Worm (Caenorhabditis elegans): ENCODE data around the gene F28A12.3.

Gene F28A12.3

DNA sequence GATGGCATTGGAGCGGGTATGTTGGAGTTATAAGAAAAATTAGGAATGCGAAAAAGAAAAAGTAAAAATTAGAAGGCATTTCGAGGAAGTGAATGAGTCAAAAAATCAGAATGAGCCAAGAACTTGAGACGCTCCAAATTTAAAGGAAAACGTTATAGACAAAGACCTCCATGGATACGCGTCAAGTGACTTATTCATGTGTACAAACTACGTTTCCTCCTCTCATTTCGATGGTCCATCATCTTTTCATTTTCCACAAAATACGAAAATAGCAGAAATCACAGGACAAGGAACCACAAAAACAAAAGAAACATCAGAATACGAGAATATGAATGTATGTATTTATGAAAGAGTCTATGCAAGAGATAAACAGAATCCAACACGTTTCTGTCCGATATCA is at the start of gene F28A12.3:
Gene F28A12.3, minus strand, starts transcription at position 101 of the 400 bp plus-strand sequence.
- TF ChIP-seq cog-1 (tag; optimal IDR thresholded peaks at IDR 0.05) = no peak
- no peak for TF ChIP-seq ref-1 (GFP tag; conservative IDR thresholded peaks at IDR 0.05)
- no peak for TF ChIP-seq med-1 (GFP tag; optimal IDR thresholded peaks at IDR 0.05; ENCODE audit: insufficient read depth)
- TF ChIP-seq tab-1 (GFP tag; IDR thresholded peaks at IDR 0.05) = no peak
- TF ChIP-seq klf-2 (GFP tag; conservative IDR thresholded peaks at IDR 0.05) = no peak
- TF ChIP-seq ztf-29 (GFP tag; IDR thresholded peaks at IDR 0.05) = no peak
- TF ChIP-seq flt-1 (GFP tag; IDR thresholded peaks at IDR 0.05) = no peak
- no peak for TF ChIP-seq ztf-23 (GFP tag; IDR thresholded peaks at IDR 0.05)
- no peak for TF ChIP-seq T22C8.4 (GFP tag; IDR thresholded peaks at IDR 0.05)

DNA sequence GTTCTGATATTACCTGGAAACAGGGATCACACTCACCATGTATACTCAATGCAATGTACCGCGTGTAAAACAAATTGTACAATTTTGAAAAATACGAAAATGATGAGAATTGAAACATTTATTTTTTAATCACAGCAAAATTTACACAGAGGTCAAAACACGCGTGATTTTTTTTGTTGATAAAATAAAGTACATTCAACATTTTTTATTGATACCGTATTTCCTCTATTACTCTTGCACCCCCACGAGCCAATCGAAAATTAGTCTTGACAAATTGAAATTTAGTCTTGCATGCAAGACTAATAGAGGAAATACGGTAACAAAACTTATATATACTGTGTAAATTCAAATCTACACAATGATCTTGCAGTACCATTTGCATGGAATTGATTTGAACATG is 46.5 kb upstream of the F28A12.3 start, which contains the start of gene ZC190.8:
Gene ZC190.8, minus strand, starts transcription at position 101 of the 400 bp plus-strand sequence.
- no peak for TF ChIP-seq med-1 (GFP tag; optimal IDR thresholded peaks at IDR 0.05; ENCODE audit: insufficient read depth)
- no peak for TF ChIP-seq T22C8.4 (GFP tag; IDR thresholded peaks at IDR 0.05)
- no peak for TF ChIP-seq flt-1 (GFP tag; IDR thresholded peaks at IDR 0.05)
- TF ChIP-seq ztf-29 (GFP tag; IDR thresholded peaks at IDR 0.05) = no peak
- TF ChIP-seq tab-1 (GFP tag; IDR thresholded peaks at IDR 0.05) = no peak
- TF ChIP-seq ztf-23 (GFP tag; IDR thresholded peaks at IDR 0.05) = no peak
- no peak for TF ChIP-seq klf-2 (GFP tag; conservative IDR thresholded peaks at IDR 0.05)
- no peak for TF ChIP-seq cog-1 (tag; optimal IDR thresholded peaks at IDR 0.05)
- no peak for TF ChIP-seq ref-1 (GFP tag; conservative IDR thresholded peaks at IDR 0.05)

DNA sequence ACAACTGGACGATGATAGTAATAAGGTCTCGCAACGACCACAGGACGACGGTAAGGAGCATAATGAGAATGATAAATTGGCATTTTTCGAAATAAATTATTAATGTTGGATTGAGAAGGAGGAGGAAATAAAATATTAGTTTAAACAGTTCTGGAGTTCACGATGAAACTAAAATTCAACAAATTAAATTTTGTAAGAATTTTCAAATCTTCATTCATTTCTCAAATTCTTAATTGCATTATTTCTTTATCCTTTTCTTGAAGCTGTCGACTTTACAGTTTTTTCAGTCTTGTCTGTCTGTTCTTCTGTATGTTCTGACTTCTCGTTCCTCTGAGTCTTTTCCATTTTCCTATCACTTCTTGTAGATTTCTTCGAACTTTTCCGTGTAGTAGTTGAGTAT is 45.6 kb upstream of the F28A12.3 start, which contains the start of gene ZC190.7:
Gene ZC190.7, minus strand, starts transcription at position 101 of the 400 bp plus-strand sequence.
- TF ChIP-seq flt-1 (GFP tag; IDR thresholded peaks at IDR 0.05) = no peak
- no peak for TF ChIP-seq ztf-23 (GFP tag; IDR thresholded peaks at IDR 0.05)
- no peak for TF ChIP-seq klf-2 (GFP tag; conservative IDR thresholded peaks at IDR 0.05)
- TF ChIP-seq ztf-29 (GFP tag; IDR thresholded peaks at IDR 0.05) = no peak
- no peak for TF ChIP-seq tab-1 (GFP tag; IDR thresholded peaks at IDR 0.05)

DNA sequence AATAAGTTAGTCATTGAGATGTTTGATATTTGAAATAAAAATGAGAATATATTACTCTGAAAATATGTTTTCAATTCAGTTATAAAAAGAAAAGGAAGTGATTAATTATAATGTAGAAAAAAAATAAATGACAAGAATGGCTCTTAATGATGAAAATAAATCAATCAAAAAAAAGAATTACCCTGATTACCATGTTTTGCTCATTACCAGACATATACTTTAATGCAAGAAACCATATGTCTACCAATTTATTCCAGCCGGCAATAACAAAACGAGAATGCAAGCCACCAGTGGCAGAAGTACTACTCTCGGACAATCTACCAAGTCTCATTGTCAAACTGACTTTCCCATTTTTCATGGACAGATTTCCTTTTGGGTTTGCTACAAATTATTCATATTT is 42.6 kb upstream of the F28A12.3 start:
- no peak for TF ChIP-seq med-1 (GFP tag; optimal IDR thresholded peaks at IDR 0.05; ENCODE audit: insufficient read depth)
- no peak for TF ChIP-seq klf-2 (GFP tag; conservative IDR thresholded peaks at IDR 0.05)
- no peak for TF ChIP-seq T22C8.4 (GFP tag; IDR thresholded peaks at IDR 0.05)

DNA sequence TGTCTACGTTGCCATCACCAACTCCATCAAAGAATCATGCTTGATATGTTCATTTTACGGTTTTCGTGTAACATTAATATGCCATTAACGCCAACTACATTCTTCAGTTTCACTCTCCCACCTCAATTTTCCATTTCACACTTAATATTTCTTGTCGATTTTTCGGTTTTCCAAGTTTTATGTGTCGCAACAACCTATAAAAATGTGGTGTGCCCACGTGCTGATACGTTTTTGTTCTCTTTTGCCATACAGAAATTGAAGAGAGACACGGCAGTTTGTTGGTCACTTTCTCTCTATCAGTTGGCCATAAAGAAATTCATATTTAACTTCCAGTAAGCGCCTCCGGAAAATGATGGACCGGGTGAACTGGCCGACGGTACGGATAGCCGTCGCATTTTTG is 41.6 kb upstream of the F28A12.3 start, which contains the start of gene cln-3.3:
Gene cln-3.3, plus strand, starts transcription at position 334 of the 400 bp plus-strand sequence.
- TF ChIP-seq ztf-29 (GFP tag; IDR thresholded peaks at IDR 0.05) (no peak), T22C8.4 (GFP tag; IDR thresholded peaks at IDR 0.05) (no peak), cog-1 (tag; optimal IDR thresholded peaks at IDR 0.05) (no peak), ref-1 (GFP tag; conservative IDR thresholded peaks at IDR 0.05) (no peak), med-1 (GFP tag; optimal IDR thresholded peaks at IDR 0.05; ENCODE audit: insufficient read depth) (no peak), tab-1 (GFP tag; IDR thresholded peaks at IDR 0.05) (no peak), flt-1 (GFP tag; IDR thresholded peaks at IDR 0.05) (no peak), klf-2 (GFP tag; conservative IDR thresholded peaks at IDR 0.05) (no peak), ztf-23 (GFP tag; IDR thresholded peaks at IDR 0.05) (no peak)

DNA sequence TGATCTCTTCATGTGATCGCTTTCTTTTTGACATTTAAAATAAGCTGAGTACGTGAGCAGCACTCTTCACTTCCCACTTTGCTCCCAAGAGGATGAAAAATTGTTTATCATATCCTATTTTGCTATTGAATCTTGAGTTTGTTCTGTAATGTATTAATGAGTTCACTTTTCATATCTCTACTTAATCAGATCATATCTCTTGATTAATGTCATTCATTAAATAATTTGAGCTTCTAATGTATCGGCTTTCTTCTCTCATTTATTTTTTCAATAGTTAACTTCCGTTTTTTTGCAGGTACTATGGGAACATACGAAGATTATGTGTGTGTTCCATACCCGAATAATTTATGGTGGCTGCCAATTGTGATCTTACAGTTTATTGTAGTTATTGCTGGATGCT is 39.9 kb upstream of the F28A12.3 start, which contains the start of gene ZC190.2:
Gene ZC190.2, plus strand, starts transcription at position 301 of the 400 bp plus-strand sequence.
- TF ChIP-seq cog-1 (tag; optimal IDR thresholded peaks at IDR 0.05) (no peak), ztf-29 (GFP tag; IDR thresholded peaks at IDR 0.05) (no peak)

DNA sequence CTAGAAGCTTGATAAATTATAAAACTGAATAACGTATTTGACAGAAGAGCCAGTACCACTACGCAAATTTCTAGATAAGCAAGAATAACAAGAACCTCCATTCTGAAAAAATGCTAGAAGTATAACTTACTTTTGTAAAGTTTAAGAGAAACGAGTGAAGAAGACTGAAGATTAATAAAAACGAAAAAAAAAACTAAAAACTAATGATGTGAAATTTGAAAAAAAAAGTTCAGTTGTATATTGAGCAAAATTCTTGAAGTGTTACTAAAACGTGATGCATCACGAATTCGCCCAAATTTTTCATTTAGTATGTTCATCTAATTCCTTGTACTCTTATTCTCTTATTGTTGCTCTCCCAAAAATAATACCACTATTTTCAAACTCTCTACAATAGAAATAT is 36.0 kb upstream of the F28A12.3 start, which contains the start of gene ZC190.6:
Gene ZC190.6, minus strand, starts transcription at position 101 of the 400 bp plus-strand sequence.
- TF ChIP-seq flt-1 (GFP tag; IDR thresholded peaks at IDR 0.05) = no peak

DNA sequence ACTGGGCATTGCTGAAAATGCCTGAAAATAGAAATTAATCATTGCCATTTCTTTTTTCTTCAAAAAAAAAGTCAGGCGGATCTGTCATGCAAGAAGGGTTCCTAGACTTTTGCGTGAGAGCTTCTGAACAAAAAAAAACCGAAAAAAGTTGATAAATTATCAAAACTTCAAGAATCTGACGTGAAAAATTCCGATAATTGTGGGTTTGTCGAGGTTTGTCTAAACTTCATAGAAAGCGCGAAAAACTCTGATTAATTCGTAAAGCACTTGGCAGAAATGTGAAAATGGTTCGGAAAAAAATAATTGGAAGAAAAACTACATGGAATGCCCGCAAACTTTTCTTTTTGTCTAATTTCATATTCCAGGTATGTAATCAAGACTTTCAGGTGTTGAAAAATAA is 32.3 kb upstream of the F28A12.3 start, which contains the start of gene ZC190.5:
Gene ZC190.5, minus strand, starts transcription at position 101 of the 400 bp plus-strand sequence.
- TF ChIP-seq ref-1 (GFP tag; conservative IDR thresholded peaks at IDR 0.05) = no peak
- no peak for TF ChIP-seq ztf-29 (GFP tag; IDR thresholded peaks at IDR 0.05)
- no peak for TF ChIP-seq cog-1 (tag; optimal IDR thresholded peaks at IDR 0.05)
- no peak for TF ChIP-seq med-1 (GFP tag; optimal IDR thresholded peaks at IDR 0.05; ENCODE audit: insufficient read depth)
- TF ChIP-seq klf-2 (GFP tag; conservative IDR thresholded peaks at IDR 0.05) = no peak
- TF ChIP-seq tab-1 (GFP tag; IDR thresholded peaks at IDR 0.05) = no peak
- TF ChIP-seq flt-1 (GFP tag; IDR thresholded peaks at IDR 0.05) = no peak
- TF ChIP-seq ztf-23 (GFP tag; IDR thresholded peaks at IDR 0.05) = no peak
- TF ChIP-seq T22C8.4 (GFP tag; IDR thresholded peaks at IDR 0.05) = no peak

DNA sequence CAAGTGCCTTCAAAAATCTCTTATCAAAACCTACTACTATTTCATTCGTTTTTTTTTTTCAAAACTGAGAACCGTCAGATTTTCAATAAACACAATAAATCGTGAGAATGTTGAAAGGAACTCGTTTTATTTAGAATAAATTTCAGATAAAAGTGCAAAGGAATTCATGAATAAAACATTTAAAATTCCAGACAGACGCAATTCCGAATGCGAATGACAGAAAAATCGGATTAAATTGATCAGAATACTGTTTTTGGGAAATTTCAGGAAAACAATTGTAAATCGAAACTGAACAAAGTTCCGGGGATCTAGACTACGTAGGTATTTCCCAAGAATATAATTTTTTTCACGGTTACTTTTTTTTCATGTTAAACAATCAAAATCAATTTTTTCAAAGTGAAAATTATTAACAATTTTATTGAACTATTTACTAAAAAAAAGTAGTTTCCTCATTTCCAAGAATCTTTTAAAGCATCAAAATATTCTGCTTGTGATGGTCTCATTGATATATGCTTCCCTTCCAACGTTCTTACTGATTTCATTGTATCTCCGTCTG is 30.5 kb upstream of the F28A12.3 start:
- TF ChIP-seq flt-1 (GFP tag; IDR thresholded peaks at IDR 0.05) (no peak), cog-1 (tag; optimal IDR thresholded peaks at IDR 0.05) (no peak), klf-2 (GFP tag; conservative IDR thresholded peaks at IDR 0.05) (no peak), ref-1 (GFP tag; conservative IDR thresholded peaks at IDR 0.05) (no peak)

DNA sequence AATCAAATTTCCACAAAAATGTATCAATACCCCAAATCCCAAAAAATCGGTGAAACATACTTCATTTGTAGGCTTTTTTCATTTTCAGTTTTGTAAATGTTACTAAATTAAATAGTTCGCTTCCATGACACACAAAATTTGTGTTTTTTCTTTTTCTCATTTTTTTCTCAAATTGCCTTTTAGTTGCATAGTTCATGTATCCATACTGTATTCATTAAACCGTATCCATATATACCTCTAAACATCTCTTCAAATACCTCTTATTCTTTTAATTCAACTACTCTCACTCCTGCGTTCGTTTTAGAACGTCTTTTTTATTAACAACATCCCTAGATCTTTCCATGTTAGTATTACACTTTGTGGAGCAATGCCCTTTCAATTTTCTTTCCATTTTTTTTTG is 29.6 kb upstream of the F28A12.3 start:
- TF ChIP-seq ref-1 (GFP tag; conservative IDR thresholded peaks at IDR 0.05) = no peak
- no peak for TF ChIP-seq tab-1 (GFP tag; IDR thresholded peaks at IDR 0.05)
- no peak for TF ChIP-seq cog-1 (tag; optimal IDR thresholded peaks at IDR 0.05)
- no peak for TF ChIP-seq klf-2 (GFP tag; conservative IDR thresholded peaks at IDR 0.05)
- no peak for TF ChIP-seq ztf-29 (GFP tag; IDR thresholded peaks at IDR 0.05)
- TF ChIP-seq flt-1 (GFP tag; IDR thresholded peaks at IDR 0.05) = no peak
- TF ChIP-seq med-1 (GFP tag; optimal IDR thresholded peaks at IDR 0.05; ENCODE audit: insufficient read depth) = no peak
- TF ChIP-seq T22C8.4 (GFP tag; IDR thresholded peaks at IDR 0.05) = no peak
- no peak for TF ChIP-seq ztf-23 (GFP tag; IDR thresholded peaks at IDR 0.05)
